Worm (Caenorhabditis elegans) whole organism, midembryonic: Measurements from ENCODE around the gene mrpl-11.

ENCODE experiments used
- T22C8.4 ChIP-seq: fragments of 200-800 bp; sonication (Bioruptor generic); IDR thresholded peaks from 2 replicates; pipeline ENCODE4 v1.3.6; 2022; ENCODE audit warnings: missing genetic modification characterization, missing compliant biosample characterization
- flt-1 ChIP-seq: fragments of 200-800 bp; sonication (Bioruptor generic); IDR thresholded peaks from 2 replicates; pipeline ENCODE4 v1.3.6; 2022; ENCODE audit warnings: missing genetic modification characterization, missing compliant biosample characterization
- klf-2 ChIP-seq: fragments of 200-800 bp; sonication (Bioruptor generic); conservative IDR thresholded peaks from 2 replicates; pipeline ENCODE4 v1.3.6; 2022; ENCODE audit warnings: missing genetic modification reagents, missing genetic modification characterization, missing compliant biosample characterization
- med-1 ChIP-seq: sonication (generic microtip); optimal IDR thresholded peaks from 2 replicates; lab custom pipeline; 2017; ENCODE audit warnings: missing genetic modification characterization, mild to moderate bottlenecking, missing compliant biosample characterization, antibody characterized with exemption, missing genetic modification reagents; ENCODE audit not compliant: insufficient read depth
- ref-1 ChIP-seq: fragments of 200-800 bp; sonication (Bioruptor generic); conservative IDR thresholded peaks from 2 replicates; pipeline ENCODE4 v1.3.6; 2022; ENCODE audit warnings: missing genetic modification reagents, missing genetic modification characterization, missing compliant biosample characterization
- tab-1 ChIP-seq: fragments of 200-800 bp; sonication (Bioruptor generic); IDR thresholded peaks from 2 replicates; pipeline ENCODE4 v1.3.6; 2022; ENCODE audit warnings: missing genetic modification characterization, missing compliant biosample characterization
- ztf-23 ChIP-seq: fragments of 200-800 bp; sonication (Bioruptor generic); IDR thresholded peaks from 2 replicates; pipeline ENCODE4 v1.3.6; 2022; ENCODE audit warnings: missing genetic modification reagents, missing genetic modification characterization, missing compliant biosample characterization

DNA sequence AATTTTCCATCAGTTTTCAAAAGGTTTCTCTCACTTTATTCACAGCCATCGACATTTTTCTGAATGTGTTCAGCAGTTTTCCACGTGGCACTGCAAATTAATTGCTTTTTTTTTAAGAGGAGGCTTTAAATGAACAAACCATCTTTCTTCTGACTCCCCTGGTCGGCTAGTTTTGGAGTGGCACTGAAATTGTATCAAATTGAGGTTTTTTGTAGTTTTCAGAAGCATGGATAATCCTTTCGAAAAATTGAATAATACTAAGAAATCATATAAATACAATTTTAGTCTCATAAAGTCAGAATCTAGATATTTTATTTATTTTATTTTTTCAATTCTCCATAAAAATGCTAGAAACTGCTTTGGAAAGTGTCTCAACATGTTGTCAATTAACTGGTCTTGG is 12.7 kb upstream of the mrpl-11 start, which contains the start of gene B0303.16:
- TF ChIP-seq med-1 (GFP tag; lab: Kevin White, UChicago) (no peak), T22C8.4 (GFP tag; lab: Robert Waterston, UW) (no peak), klf-2 (GFP tag; lab: Robert Waterston, UW) (no peak), flt-1 (no peak), ztf-23 (GFP tag; lab: Robert Waterston, UW) (no peak), ref-1 (GFP tag; lab: Robert Waterston, UW) (no peak), tab-1 (no peak)
